Worm (Caenorhabditis elegans): Measurements from ENCODE around the gene ham-2.
A peak's percentile ranks its signal among the peaks of the same experiment; 100 is the strongest.

Gene ham-2

DNA sequence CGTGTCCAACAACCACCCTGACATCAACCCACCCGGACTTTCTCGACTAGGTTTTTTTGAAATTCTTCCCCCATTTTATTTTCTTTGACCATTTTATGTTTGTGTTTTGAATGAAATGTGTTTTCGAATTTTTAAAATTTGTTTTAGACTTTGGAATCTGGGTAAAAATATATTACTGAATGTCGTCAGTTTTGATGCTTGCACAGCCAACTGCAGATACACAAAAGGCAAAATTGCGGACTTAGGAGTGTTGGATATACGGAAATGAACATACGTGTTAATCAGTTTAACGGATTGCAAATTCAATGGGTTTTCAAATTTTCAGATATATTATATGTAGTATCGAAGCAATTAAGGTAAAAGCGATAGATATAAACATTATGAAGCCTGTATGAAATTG is 37.7 kb upstream of the ham-2 start (continued):
- peak; percentile 50 for TF ChIP-seq C34F6.9 (tag; optimal IDR thresholded peaks at IDR 0.05)
- TF ChIP-seq elt-3 (tag; optimal IDR thresholded peaks at IDR 0.05) = no peak
- no peak for TF ChIP-seq elt-1 (tag; optimal IDR thresholded peaks at IDR 0.05)
- no peak for TF ChIP-seq nhr-21 (tag; optimal IDR thresholded peaks at IDR 0.05)
- TF ChIP-seq egl-27 (tag; optimal IDR thresholded peaks at IDR 0.05) = no peak
- no peak for TF ChIP-seq nhr-11 (tag; optimal IDR thresholded peaks at IDR 0.05)
- TF ChIP-seq fos-1 (tag; optimal IDR thresholded peaks at IDR 0.05) = no peak
- no peak for TF ChIP-seq lin-11 (tag; optimal IDR thresholded peaks at IDR 0.05)
- TF ChIP-seq mbf-1 (tag; optimal IDR thresholded peaks at IDR 0.05) = no peak
- no peak for TF ChIP-seq lin-13 (GFP tag; optimal IDR thresholded peaks at IDR 0.05)
- TF ChIP-seq ztf-11 (tag; optimal IDR thresholded peaks at IDR 0.05) = no peak
- TF ChIP-seq crh-2 (tag; optimal IDR thresholded peaks at IDR 0.05) = no peak
- TF ChIP-seq nhr-237 (tag; optimal IDR thresholded peaks at IDR 0.05) = no peak
- TF ChIP-seq nhr-6 (tag; optimal IDR thresholded peaks at IDR 0.05) = no peak

DNA sequence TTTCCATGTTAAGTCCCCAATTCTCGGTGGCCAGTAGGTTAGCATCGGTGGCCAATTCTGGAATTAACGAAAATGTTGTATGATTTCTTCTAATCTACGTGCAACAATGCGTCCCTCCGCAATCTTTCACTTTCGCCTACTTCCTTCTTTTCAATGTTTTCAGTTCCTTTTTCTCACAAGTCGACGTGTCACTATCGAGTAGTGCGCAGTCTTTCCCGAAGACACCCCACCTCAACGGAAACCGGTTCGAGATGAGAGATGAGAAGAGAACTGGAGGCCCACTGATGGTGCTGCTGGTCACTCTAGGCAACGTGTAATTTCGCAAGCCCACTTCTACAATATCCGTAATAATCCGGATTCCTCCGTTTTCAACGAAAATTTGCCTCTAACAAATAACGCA is 34.5 kb upstream of the ham-2 start:
- TF ChIP-seq crh-2 (tag; optimal IDR thresholded peaks at IDR 0.05) (peak; percentile 25), mdl-1 (tag; optimal IDR thresholded peaks at IDR 0.05) (no peak), blmp-1 (tag; optimal IDR thresholded peaks at IDR 0.05; ENCODE audit: insufficient read depth) (peak; percentile 73), nhr-25 (tag; optimal IDR thresholded peaks at IDR 0.05) (peak; percentile 63), nhr-21 (tag; optimal IDR thresholded peaks at IDR 0.05) (peak; percentile 74), unc-39 (tag; optimal IDR thresholded peaks at IDR 0.05) (no peak), sma-3 (GFP tag; optimal IDR thresholded peaks at IDR 0.05) (peak; percentile 38), nhr-237 (tag; optimal IDR thresholded peaks at IDR 0.05) (no peak)

DNA sequence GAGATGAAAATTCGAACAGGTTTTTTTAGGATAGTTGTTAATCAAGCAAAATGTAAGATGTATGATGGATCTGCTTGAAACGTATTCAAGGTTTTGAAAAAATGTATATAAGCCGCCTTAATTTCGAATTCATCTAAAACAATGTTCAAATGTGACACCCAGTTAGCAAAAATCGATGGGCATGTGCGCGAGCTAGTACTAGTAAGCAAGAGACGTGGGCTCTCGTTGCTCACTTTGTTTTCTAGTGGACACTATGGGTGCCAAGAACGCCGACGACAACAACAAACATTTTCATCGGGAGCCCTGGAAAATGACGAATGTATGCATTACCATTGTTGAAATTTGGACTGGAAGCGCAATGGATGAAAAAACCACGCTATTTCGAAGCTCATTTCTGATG is 33.3 kb upstream of the ham-2 start:
- TF ChIP-seq ceh-16 (tag; optimal IDR thresholded peaks at IDR 0.05) = no peak
- TF ChIP-seq unc-55 (GFP tag; optimal IDR thresholded peaks at IDR 0.05) = peak; percentile 27

DNA sequence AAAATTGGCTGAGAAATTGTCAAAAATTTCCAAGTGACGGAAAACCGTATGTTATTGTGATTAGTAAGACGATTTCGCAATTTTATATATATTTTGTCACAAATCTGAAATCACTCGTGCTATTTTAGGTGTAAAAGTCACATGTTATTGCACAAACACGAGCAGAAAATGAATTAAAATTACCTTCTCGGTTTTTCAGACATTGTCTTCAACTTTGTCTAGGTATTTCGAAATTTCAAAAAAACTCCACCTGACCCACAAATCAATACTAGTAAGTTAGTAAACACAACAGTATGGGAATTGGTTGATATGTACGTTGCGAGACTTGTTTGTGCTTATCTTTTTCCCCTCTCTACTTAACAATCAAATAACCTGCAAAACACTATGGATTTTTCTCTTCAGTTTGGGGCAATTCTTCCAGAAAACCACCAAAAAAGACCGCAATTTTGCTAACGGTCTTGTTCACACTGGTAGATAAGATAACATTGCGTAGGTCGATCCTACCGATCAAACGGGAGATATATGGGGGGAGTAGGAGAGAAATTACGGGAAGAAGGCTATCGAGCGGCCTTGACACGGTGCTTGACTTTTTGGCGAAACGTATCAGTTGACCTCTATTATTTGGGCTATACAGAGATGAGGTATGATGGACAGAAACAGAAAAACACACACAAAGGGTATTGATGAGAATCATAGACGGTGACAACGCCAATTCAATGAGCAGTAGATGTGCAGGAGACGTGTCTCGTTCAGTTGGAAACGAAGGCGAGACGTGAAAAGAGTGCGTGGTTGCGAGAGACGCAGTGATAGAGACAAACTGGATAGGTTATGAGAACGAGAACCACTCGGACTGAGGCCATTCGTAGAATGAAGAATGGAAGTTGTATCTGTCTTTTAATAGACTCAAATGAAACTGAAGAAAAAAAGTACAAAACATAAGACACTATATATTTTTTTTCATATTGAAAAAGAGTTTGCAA is 32.4 kb upstream of the ham-2 start, which contains the start of gene C07A12.7:
Gene C07A12.7 (minus strand): TSS at position 308 of the 980 bp plus-strand sequence.
- TF ChIP-seq nhr-21 (tag; optimal IDR thresholded peaks at IDR 0.05) (peak; percentile 48), lin-39 (tag; optimal IDR thresholded peaks at IDR 0.05) (no peak), crh-2 (tag; optimal IDR thresholded peaks at IDR 0.05) (no peak), elt-3 (tag; optimal IDR thresholded peaks at IDR 0.05) (no peak), sem-4 (tag; optimal IDR thresholded peaks at IDR 0.05) (no peak), lsy-2 (tag; optimal IDR thresholded peaks at IDR 0.05) (peak in 1 of 2 experiments; percentile 9), zag-1 (tag; optimal IDR thresholded peaks at IDR 0.05) (no peak), alr-1 (tag; optimal IDR thresholded peaks at IDR 0.05) (no peak), nhr-129 (tag; optimal IDR thresholded peaks at IDR 0.05) (peak; percentile 49), nhr-11 (tag; optimal IDR thresholded peaks at IDR 0.05) (no peak), gmeb-1 (tag; optimal IDR thresholded peaks at IDR 0.05) (no peak), nhr-237 (tag; optimal IDR thresholded peaks at IDR 0.05) (no peak), mdl-1 (tag; optimal IDR thresholded peaks at IDR 0.05) (no peak), blmp-1 (tag; optimal IDR thresholded peaks at IDR 0.05; ENCODE audit: insufficient read depth) (no peak), ztf-11 (tag; optimal IDR thresholded peaks at IDR 0.05) (no peak), mbf-1 (tag; optimal IDR thresholded peaks at IDR 0.05) (no peak), fos-1 (tag; optimal IDR thresholded peaks at IDR 0.05) (no peak), skn-1 (tag; optimal IDR thresholded peaks at IDR 0.05) (no peak), C34F6.9 (tag; optimal IDR thresholded peaks at IDR 0.05) (peak; percentile 10), ZK546.5 (tag; optimal IDR thresholded peaks at IDR 0.05) (no peak), sma-3 (GFP tag; optimal IDR thresholded peaks at IDR 0.05) (peak; percentile 19), unc-55 (GFP tag; optimal IDR thresholded peaks at IDR 0.05) (peak; percentile 40), ama-1 (optimal IDR thresholded peaks at IDR 0.05) (no peak), nhr-23 (tag; optimal IDR thresholded peaks at IDR 0.05) (peak; percentile 76), unc-62 (GFP tag; optimal IDR thresholded peaks at IDR 0.05) (no peak), elt-1 (tag; optimal IDR thresholded peaks at IDR 0.05) (peak; percentile 52), unc-39 (tag; optimal IDR thresholded peaks at IDR 0.05) (no peak), sma-9 (GFP tag; optimal IDR thresholded peaks at IDR 0.05) (peak; percentile 28), sma-9 (tag; optimal IDR thresholded peaks at IDR 0.05) (no peak), ztf-1 (GFP tag; conservative IDR thresholded peaks at IDR 0.05) (no peak), nhr-25 (tag; optimal IDR thresholded peaks at IDR 0.05) (peak; percentile 27), ceh-16 (tag; optimal IDR thresholded peaks at IDR 0.05) (peak; percentile 28)

Measured in whole organism, L2 larva.